Fruit fly (Drosophila melanogaster) whole organism, embryonic: ENCODE data around the gene Kdm2.
A peak's percentile ranks its signal among the peaks of the same experiment; 100 is the strongest.

Experiments used
- CG10654 ChIP-seq: fragments of 200-800 bp; sonication (Bioruptor generic); optimal IDR thresholded peaks from 2 replicates; lab custom pipeline; 2016; ENCODE audit warnings: missing biosample characterization, missing genetic modification characterization
- CG12219 ChIP-seq: fragments of 200-800 bp; sonication (Bioruptor generic); optimal IDR thresholded peaks from 3 replicates; lab custom pipeline; 2018; ENCODE audit warnings: missing biosample characterization, mild to moderate bottlenecking, missing genetic modification characterization
- CG16863 ChIP-seq: fragments of 200-800 bp; sonication (Bioruptor generic); optimal IDR thresholded peaks from 3 replicates; lab custom pipeline; 2016; ENCODE audit warnings: missing biosample characterization, missing genetic modification characterization
- CG18262 ChIP-seq: fragments of 200-800 bp; optimal IDR thresholded peaks from 3 replicates; lab custom pipeline; 2019; ENCODE audit warnings: missing biosample characterization, mild to moderate bottlenecking, missing genetic modification characterization, moderate library complexity
- CG2199 ChIP-seq: fragments of 200-800 bp; sonication (Bioruptor generic); IDR thresholded peaks from 3 replicates; pipeline ENCODE4 v1.3.6; 2022; ENCODE audit warnings: missing biosample characterization, missing genetic modification characterization
- CG2202 ChIP-seq: fragments of 200-800 bp; sonication (Bioruptor generic); optimal IDR thresholded peaks from 2 replicates; lab custom pipeline; 2018; ENCODE audit warnings: missing biosample characterization, mild to moderate bottlenecking, missing genetic modification characterization
- CG30403 ChIP-seq: fragments of 200-800 bp; sonication (Bioruptor generic); optimal IDR thresholded peaks from 3 replicates; lab custom pipeline; 2016; ENCODE audit warnings: missing biosample characterization, missing genetic modification characterization
- CG31388 ChIP-seq: fragments of 200-800 bp; sonication (Bioruptor generic); optimal IDR thresholded peaks from 2 replicates; lab custom pipeline; 2016; ENCODE audit warnings: missing biosample characterization, missing genetic modification characterization
- CG32532 ChIP-seq: fragments of 200-800 bp; sonication (Bioruptor generic); IDR thresholded peaks from 2 replicates; pipeline ENCODE4 v1.3.6; 2022; ENCODE audit warnings: missing biosample characterization, missing genetic modification characterization
- CG34224 ChIP-seq: fragments of 200-800 bp; sonication (Bioruptor generic); IDR thresholded peaks from 3 replicates; pipeline ENCODE4 v1.3.6; 2022; ENCODE audit warnings: missing biosample characterization, missing genetic modification characterization; ENCODE audit not compliant: partially characterized antibody
- CG3838 ChIP-seq: fragments of 200-800 bp; sonication (Bioruptor generic); optimal IDR thresholded peaks from 3 replicates; lab custom pipeline; 2016; ENCODE audit warnings: missing biosample characterization, missing genetic modification characterization
- CG43689 ChIP-seq: fragments of 200-800 bp; sonication (Bioruptor generic); IDR thresholded peaks from 2 replicates; pipeline ENCODE4 v1.3.6; 2022; ENCODE audit warnings: missing biosample characterization, missing genetic modification characterization
- CG4404 ChIP-seq: fragments of 200-800 bp; sonication (Bioruptor generic); IDR thresholded peaks from 2 replicates; pipeline ENCODE4 v1.3.6; 2022; ENCODE audit warnings: missing biosample characterization, missing genetic modification characterization
- CG4854 ChIP-seq: fragments of 200-800 bp; sonication (Bioruptor generic); optimal IDR thresholded peaks from 2 replicates; lab custom pipeline; 2016; ENCODE audit warnings: missing biosample characterization, missing genetic modification characterization, inconsistent platforms
- CG7372 ChIP-seq: fragments of 200-800 bp; sonication (Bioruptor generic); IDR thresholded peaks from 2 replicates; pipeline ENCODE4 v1.3.6; 2022; ENCODE audit warnings: missing biosample characterization, missing genetic modification characterization
- CG7556 ChIP-seq: fragments of 200-800 bp; sonication (Bioruptor generic); optimal IDR thresholded peaks from 2 replicates; lab custom pipeline; 2017; ENCODE audit warnings: missing biosample characterization, mild to moderate bottlenecking, missing genetic modification characterization
- CG7928 ChIP-seq: fragments of 200-800 bp; sonication (Bioruptor generic); optimal IDR thresholded peaks from 2 replicates; lab custom pipeline; 2017; ENCODE audit warnings: missing biosample characterization, mild to moderate bottlenecking, missing genetic modification characterization
- CG8388 ChIP-seq: fragments of 200-800 bp; sonication (Bioruptor generic); optimal IDR thresholded peaks from 2 replicates; lab custom pipeline; 2019; ENCODE audit warnings: missing biosample characterization, mild to moderate bottlenecking, missing genetic modification characterization, moderate library complexity
- CHES-1-like ChIP-seq: fragments of 200-800 bp; sonication (Bioruptor generic); optimal IDR thresholded peaks from 2 replicates; lab custom pipeline; 2016; ENCODE audit warnings: missing biosample characterization, missing genetic modification characterization
- CkIIα-i1 ChIP-seq: fragments of 200-800 bp; sonication (Bioruptor generic); IDR thresholded peaks from 2 replicates; pipeline ENCODE4 v1.3.6; 2022; ENCODE audit warnings: missing biosample characterization, missing genetic modification characterization
- Fer2 ChIP-seq: fragments of 200-800 bp; sonication (Bioruptor generic); optimal IDR thresholded peaks from 2 replicates; lab custom pipeline; 2018; ENCODE audit warnings: missing biosample characterization, mild to moderate bottlenecking, missing genetic modification characterization, moderate library complexity
- GATAe ChIP-seq: fragments of 200-800 bp; sonication (Bioruptor generic); conservative IDR thresholded peaks from 2 replicates; pipeline ENCODE4 v1.3.6; 2022; ENCODE audit warnings: missing biosample characterization, missing genetic modification characterization
- Gug ChIP-seq: fragments of 200-800 bp; sonication (Bioruptor generic); IDR thresholded peaks from 4 replicates; pipeline ENCODE4 v1.3.6; 2022; ENCODE audit warnings: missing biosample characterization, missing genetic modification characterization
- HLH54F ChIP-seq: fragments of 200-800 bp; sonication (Bioruptor generic); optimal IDR thresholded peaks from 3 replicates; lab custom pipeline; 2016; ENCODE audit warnings: missing biosample characterization, missing genetic modification characterization
- NC2α ChIP-seq: fragments of 200-800 bp; sonication (Bioruptor generic); optimal IDR thresholded peaks from 2 replicates; lab custom pipeline; 2016; ENCODE audit warnings: missing biosample characterization, missing genetic modification characterization
- Rfx ChIP-seq: fragments of 200-800 bp; sonication (Bioruptor generic); IDR thresholded peaks from 2 replicates; pipeline ENCODE4 v1.3.6; 2022; ENCODE audit warnings: missing biosample characterization, missing genetic modification characterization
- Vsx1 ChIP-seq: fragments of 200-800 bp; sonication (Bioruptor generic); optimal IDR thresholded peaks from 2 replicates; lab custom pipeline; 2017; ENCODE audit warnings: missing biosample characterization, mild to moderate bottlenecking, missing genetic modification characterization, missing genetic modification reagents
- abd-A ChIP-seq: fragments of 200-800 bp; sonication (Bioruptor generic); optimal IDR thresholded peaks from 3 replicates; lab custom pipeline; 2019; ENCODE audit warnings: missing biosample characterization, mild to moderate bottlenecking, missing genetic modification characterization, moderate library complexity
- ara ChIP-seq: fragments of 200-800 bp; sonication (Bioruptor generic); IDR thresholded peaks from 2 replicates; pipeline ENCODE4 v1.3.6; 2022; ENCODE audit warnings: missing biosample characterization, missing genetic modification characterization
- ash1 ChIP-seq: fragments of 200-800 bp; sonication (Bioruptor generic); optimal IDR thresholded peaks from 2 replicates; lab custom pipeline; 2018; ENCODE audit warnings: missing biosample characterization, mild to moderate bottlenecking, missing genetic modification characterization
- chm ChIP-seq: fragments of 200-800 bp; sonication (Bioruptor generic); IDR thresholded peaks from 2 replicates; pipeline ENCODE4 v1.3.6; 2022; ENCODE audit warnings: missing biosample characterization, missing genetic modification characterization
- dysf ChIP-seq: fragments of 200-800 bp; sonication (Bioruptor generic); IDR thresholded peaks from 3 replicates; pipeline ENCODE4 v1.3.6; 2022; ENCODE audit warnings: missing biosample characterization, missing genetic modification characterization
- emc ChIP-seq: fragments of 200-800 bp; sonication (Bioruptor generic); optimal IDR thresholded peaks from 2 replicates; lab custom pipeline; 2016; ENCODE audit warnings: missing biosample characterization, missing genetic modification characterization
- fu2 ChIP-seq: fragments of 200-800 bp; sonication (Bioruptor generic); optimal IDR thresholded peaks from 2 replicates; lab custom pipeline; 2016; ENCODE audit warnings: missing biosample characterization, missing genetic modification characterization
- gem ChIP-seq: fragments of 200-800 bp; sonication (Bioruptor generic); optimal IDR thresholded peaks from 2 replicates; lab custom pipeline; 2019; ENCODE audit warnings: missing biosample characterization, mild to moderate bottlenecking, missing genetic modification characterization, moderate library complexity
- gsb-n ChIP-seq: fragments of 200-800 bp; sonication (Bioruptor generic); optimal IDR thresholded peaks from 3 replicates; lab custom pipeline; 2018; ENCODE audit warnings: missing biosample characterization, mild to moderate bottlenecking, missing genetic modification characterization
- hkb ChIP-seq, 2 experiments: fragments of 200-800 bp in 1 of 2; fragments of >200 bp in 1 of 2; sonication (Bioruptor generic) in 1 of 2; IDR thresholded peaks in 1 of 2; optimal IDR thresholded peaks in 1 of 2; 2 replicates each; pipeline versions ENCODE4 v1.3.6 to Lab custom; 2017 to 2022; ENCODE audit warnings: missing biosample characterization in 1 of 2, missing genetic modification characterization in 1 of 2
- hth ChIP-seq: fragments of >200 bp; optimal IDR thresholded peaks from 2 replicates; lab custom pipeline; 2017; ENCODE audit warnings: inconsistent platforms
- ken ChIP-seq: fragments of 200-800 bp; sonication (Bioruptor generic); IDR thresholded peaks from 3 replicates; pipeline ENCODE4 v1.3.6; 2022; ENCODE audit warnings: missing biosample characterization, missing genetic modification characterization
- kni ChIP-seq: fragments of 200-800 bp; sonication (Bioruptor generic); optimal IDR thresholded peaks from 3 replicates; lab custom pipeline; 2017; ENCODE audit warnings: mild to moderate bottlenecking, missing biosample characterization, missing genetic modification reagents, missing genetic modification characterization
- luna ChIP-seq: fragments of 200-800 bp; sonication (Bioruptor generic); optimal IDR thresholded peaks from 2 replicates; lab custom pipeline; 2016; ENCODE audit warnings: missing biosample characterization, missing genetic modification characterization
- pita ChIP-seq: fragments of 200-800 bp; sonication (Bioruptor generic); optimal IDR thresholded peaks from 2 replicates; lab custom pipeline; 2017; ENCODE audit warnings: missing biosample characterization, mild to moderate bottlenecking, missing genetic modification characterization
- pzg ChIP-seq: fragments of 200-800 bp; sonication (Bioruptor generic); optimal IDR thresholded peaks from 3 replicates; lab custom pipeline; 2018; ENCODE audit warnings: missing biosample characterization, mild to moderate bottlenecking, missing genetic modification characterization, moderate library complexity
- salm ChIP-seq: fragments of 200-800 bp; sonication (Bioruptor generic); optimal IDR thresholded peaks from 2 replicates; lab custom pipeline; 2018; ENCODE audit warnings: missing biosample characterization, mild to moderate bottlenecking, missing genetic modification characterization
- slp2 ChIP-seq: fragments of 200-800 bp; sonication (Bioruptor generic); optimal IDR thresholded peaks from 2 replicates; lab custom pipeline; 2016; ENCODE audit warnings: missing biosample characterization, missing genetic modification characterization
- sqz ChIP-seq: fragments of 200-800 bp; sonication (Bioruptor generic); optimal IDR thresholded peaks from 3 replicates; lab custom pipeline; 2018; ENCODE audit warnings: missing biosample characterization, mild to moderate bottlenecking, missing genetic modification characterization
- stc ChIP-seq: fragments of 200-800 bp; sonication (Bioruptor generic); IDR thresholded peaks from 2 replicates; pipeline ENCODE4 v1.3.6; 2022; ENCODE audit warnings: missing biosample characterization, missing genetic modification characterization
- tin ChIP-seq: fragments of 200-800 bp; sonication (Bioruptor generic); optimal IDR thresholded peaks from 3 replicates; lab custom pipeline; 2016; ENCODE audit warnings: missing biosample characterization, missing genetic modification characterization
- tio ChIP-seq: fragments of 200-800 bp; sonication (Bioruptor generic); optimal IDR thresholded peaks from 2 replicates; lab custom pipeline; 2017; ENCODE audit warnings: missing biosample characterization, missing genetic modification characterization, inconsistent platforms
- unc-4 ChIP-seq: fragments of 200-800 bp; sonication (Bioruptor generic); IDR thresholded peaks from 2 replicates; pipeline ENCODE4 v1.3.6; 2022; ENCODE audit warnings: missing biosample characterization, missing genetic modification characterization; ENCODE audit not compliant: partially characterized antibody
- wek ChIP-seq: fragments of 200-800 bp; sonication (Bioruptor generic); optimal IDR thresholded peaks from 3 replicates; lab custom pipeline; 2018; ENCODE audit warnings: missing biosample characterization, mild to moderate bottlenecking, missing genetic modification characterization, moderate library complexity
- zfh1 ChIP-seq: fragments of 200-800 bp; sonication (Bioruptor generic); IDR thresholded peaks from 3 replicates; pipeline ENCODE4 v1.3.6; 2022; ENCODE audit warnings: missing biosample characterization, missing genetic modification characterization

The Kdm2 gene

dm6 chr3R:9050519-9051119 lies 1.7 kb upstream of the Kdm2 start, which contains the start of gene Nmdmc:
Nmdmc (minus strand) TSS chr3R:9050555.
- TF ChIP-seq CG3838 (GFP tag; lab: Kevin White, UChicago) (no peak), emc (GFP tag; lab: Kevin White, UChicago) (no peak), CG2199 (GFP tag; lab: Robert Waterston, UW) (no peak), CG2202 (tag; lab: Kevin White, UChicago) (no peak), Vsx1 (GFP tag; lab: Kevin White, UChicago) (no peak), pita (GFP tag; lab: Kevin White, UChicago) (no peak), zfh1 (GFP tag; lab: Robert Waterston, UW) (no peak), stc (no peak), gsb-n (no peak), NC2α (GFP tag; lab: Kevin White, UChicago) (no peak), CG10654 (no peak), CG7556 (GFP tag; lab: Kevin White, UChicago) (no peak), hkb (optimal IDR thresholded peaks at IDR 0.05; lab: Kevin White, UChicago) (peak; percentile 64), hkb (GFP tag; IDR thresholded peaks at IDR 0.05; lab: Robert Waterston, UW) (no peak), CG30403 (GFP tag; lab: Kevin White, UChicago) (no peak), CG32532 (GFP tag; lab: Robert Waterston, UW) (no peak), pzg (peak; percentile 78), luna (GFP tag; lab: Kevin White, UChicago) (no peak), kni (GFP tag; lab: Kevin White, UChicago) (no peak), ara (GFP tag; lab: Robert Waterston, UW) (no peak), CHES-1-like (GFP tag; lab: Kevin White, UChicago) (no peak), CG7928 (GFP tag; lab: Kevin White, UChicago) (no peak), tio (GFP tag; lab: Kevin White, UChicago) (no peak), GATAe (GFP tag; lab: Robert Waterston, UW) (no peak), abd-A (peak; percentile 81), Fer2 (tag; lab: Kevin White, UChicago) (no peak), CG34224 (GFP tag; lab: Robert Waterston, UW) (no peak), HLH54F (GFP tag; lab: Kevin White, UChicago) (no peak), CG43689 (GFP tag; lab: Robert Waterston, UW) (no peak), CG4404 (GFP tag; lab: Robert Waterston, UW) (no peak), CG12219 (GFP tag; lab: Kevin White, UChicago) (no peak), CG8388 (no peak), tin (GFP tag; lab: Kevin White, UChicago) (no peak), chm (GFP tag; lab: Robert Waterston, UW) (no peak), ash1 (no peak), CG7372 (no peak), CkIIα-i1 (GFP tag; lab: Robert Waterston, UW) (no peak), CG16863 (no peak), wek (GFP tag; lab: Kevin White, UChicago) (no peak), unc-4 (GFP tag; lab: Robert Waterston, UW) (no peak), gem (tag; lab: Kevin White, UChicago) (no peak), Gug (GFP tag; lab: Robert Waterston, UW) (no peak), ken (no peak), sqz (GFP tag; lab: Kevin White, UChicago) (no peak), CG18262 (tag; lab: Kevin White, UChicago) (no peak), salm (tag; lab: Kevin White, UChicago) (no peak), hth (lab: Kevin White, UChicago) (no peak), slp2 (GFP tag; lab: Kevin White, UChicago) (no peak), fu2 (GFP tag; lab: Kevin White, UChicago) (no peak), Rfx (GFP tag; lab: Robert Waterston, UW) (no peak), CG4854 (GFP tag; lab: Kevin White, UChicago) (no peak), dysf (no peak), CG31388 (GFP tag; lab: Kevin White, UChicago) (no peak)
